Fruit fly (Drosophila melanogaster) whole organism, pupa: ENCODE results near the gene CG17186.

Source experiments
- CG12605 ChIP-seq: fragments of 200-800 bp; sonication (Bioruptor generic); IDR thresholded peaks from 2 replicates; pipeline ENCODE4 v1.3.6; 2022; ENCODE audit warnings: missing biosample characterization, missing genetic modification characterization
- CG14655 ChIP-seq: fragments of 200-800 bp; sonication (Bioruptor generic); optimal IDR thresholded peaks from 3 replicates; lab custom pipeline; 2017; ENCODE audit warnings: mild to moderate bottlenecking, missing biosample characterization, missing genetic modification reagents, missing genetic modification characterization
- CG9948 ChIP-seq: fragments of 200-800 bp; sonication (Bioruptor generic); optimal IDR thresholded peaks from 2 replicates; lab custom pipeline; 2018; ENCODE audit warnings: missing biosample characterization, mild to moderate bottlenecking, missing genetic modification characterization, moderate library complexity
- EcR ChIP-seq: fragments of 200-800 bp; sonication (Bioruptor generic); optimal IDR thresholded peaks from 3 replicates; lab custom pipeline; 2019; ENCODE audit warnings: missing biosample characterization, missing genetic modification characterization, mild to moderate bottlenecking, moderate library complexity, missing genetic modification reagents
- Pif1A ChIP-seq: fragments of 200-800 bp; sonication (Bioruptor generic); optimal IDR thresholded peaks from 3 replicates; lab custom pipeline; 2016; ENCODE audit warnings: missing biosample characterization, missing genetic modification characterization

DNA sequence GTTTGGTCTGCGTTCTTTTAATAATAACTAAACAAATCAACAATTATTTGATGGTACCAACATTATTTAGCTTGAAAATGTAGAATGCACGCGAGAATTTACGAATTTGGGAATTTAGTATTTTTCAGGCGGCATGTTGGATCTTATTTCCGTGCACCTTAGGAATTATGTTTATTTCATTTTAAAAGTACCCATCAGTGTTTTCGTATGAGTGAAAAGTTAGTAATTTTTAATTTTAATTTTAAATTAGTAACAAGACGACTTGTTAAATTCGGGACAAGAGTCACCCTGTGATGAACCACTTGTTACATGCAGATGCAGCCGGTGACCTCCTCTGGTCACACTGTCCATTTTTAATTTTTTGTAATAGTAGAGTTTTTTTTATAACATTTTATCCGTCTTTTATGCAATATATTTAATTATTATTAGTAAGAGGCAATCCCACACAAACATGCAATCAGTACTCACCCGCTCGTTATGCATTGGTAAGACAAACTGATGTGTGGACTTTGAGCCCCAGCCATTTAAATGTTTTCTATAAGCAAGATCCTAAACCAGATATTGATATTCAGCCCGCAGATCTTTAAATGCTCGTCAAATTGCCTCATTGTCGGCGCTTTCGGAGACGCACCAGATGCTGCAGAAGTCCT is at the start of gene CG17186, which contains the start of gene Arc42:
- TF ChIP-seq EcR (GFP tag; lab: Kevin White, UChicago) (no peak), CG9948 (tag; lab: Kevin White, UChicago) (no peak), Pif1A (GFP tag; lab: Kevin White, UChicago) (peak; percentile 38), CG14655 (GFP tag; lab: Kevin White, UChicago) (no peak), CG12605 (peak; percentile 66)
